Fruit fly (Drosophila melanogaster): ENCODE results near the gene CG6933.

dm6 chr3L:20191848-20192247 lies 28.4 kb downstream of the CG6933 start:
- TF ChIP-seq Dll (optimal IDR thresholded peaks at IDR 0.05) (no peak), pan (optimal IDR thresholded peaks at IDR 0.05) (no peak), usp (GFP tag; optimal IDR thresholded peaks at IDR 0.05) (no peak), EcR (GFP tag; optimal IDR thresholded peaks at IDR 0.05) (no peak), psq (optimal IDR thresholded peaks at IDR 0.05) (no peak)

All from whole organism.